Worm (Caenorhabditis elegans): ENCODE data around the gene irld-51.

irld-51 gene

ce11 chrII:2958308-2958707, 5.8 kb upstream of the irld-51 start, which contains the start of gene srw-60:
Gene srw-60 (plus strand): TSS chrII:2958608.
- TF ChIP-seq mdl-1 (tag; optimal IDR thresholded peaks at IDR 0.05) (no peak), sup-37 (GFP tag; optimal IDR thresholded peaks at IDR 0.05) (no peak), lin-13 (GFP tag; optimal IDR thresholded peaks at IDR 0.05) (no peak), pqm-1 (tag; optimal IDR thresholded peaks at IDR 0.05) (no peak), skn-1 (tag; optimal IDR thresholded peaks at IDR 0.05) (no peak), nhr-12 (tag; optimal IDR thresholded peaks at IDR 0.05) (no peak)

- TF ChIP-seq snu-23 (GFP tag; optimal IDR thresholded peaks at IDR 0.05) (no peak), unc-130 (tag; optimal IDR thresholded peaks at IDR 0.05) (no peak), ztf-4 (tag; optimal IDR thresholded peaks at IDR 0.05) (no peak), C34B4.2 (tag; optimal IDR thresholded peaks at IDR 0.05) (no peak), fkh-10 (GFP tag; optimal IDR thresholded peaks at IDR 0.05) (no peak), tlp-1 (tag; optimal IDR thresholded peaks at IDR 0.05) (no peak), ces-1 (GFP tag; optimal IDR thresholded peaks at IDR 0.05) (no peak)
Measured at ce11 chrII:2955656-2956115, 3.2 kb upstream of the irld-51 start, which contains the start of gene irld-48. Gene irld-48 (plus strand): TSS chrII:2956065.

- no peak for TF ChIP-seq mdl-1 (tag; optimal IDR thresholded peaks at IDR 0.05)
Measured at ce11 chrII:2948614-2949013, 3.9 kb downstream of the irld-51 start.

ce11 chrII:2946438-2946837, 6.1 kb downstream of the irld-51 start, which contains the start of gene srw-79:
Gene srw-79 (plus strand): TSS chrII:2946738.
- TF ChIP-seq blmp-1 (tag; optimal IDR thresholded peaks at IDR 0.05) (no peak), ztf-4 (tag; optimal IDR thresholded peaks at IDR 0.05) (no peak), hlh-17 (GFP tag; optimal IDR thresholded peaks at IDR 0.05; ENCODE audit: borderline replicate concordance) (no peak), jun-1 (tag; optimal IDR thresholded peaks at IDR 0.05) (no peak), lin-13 (GFP tag; optimal IDR thresholded peaks at IDR 0.05) (no peak), unc-86 (tag; optimal IDR thresholded peaks at IDR 0.05) (no peak), vab-15 (tag; optimal IDR thresholded peaks at IDR 0.05) (no peak), hlh-4 (tag; optimal IDR thresholded peaks at IDR 0.05) (no peak), nhr-20 (tag; optimal IDR thresholded peaks at IDR 0.05) (no peak)

- no peak for TF ChIP-seq tlp-1 (tag; optimal IDR thresholded peaks at IDR 0.05)
- no peak for TF ChIP-seq dsc-1 (tag; optimal IDR thresholded peaks at IDR 0.05)
- TF ChIP-seq fkh-8 (tag; optimal IDR thresholded peaks at IDR 0.05), result no peak
- no peak for TF ChIP-seq nhr-28 (tag; optimal IDR thresholded peaks at IDR 0.05)
- TF ChIP-seq tbx-2 (tag; optimal IDR thresholded peaks at IDR 0.05), result no peak
- TF ChIP-seq pag-3 (tag; optimal IDR thresholded peaks at IDR 0.05; ENCODE audit: borderline replicate concordance, insufficient read depth), result no peak
- no peak for TF ChIP-seq ceh-88 (GFP tag; IDR thresholded peaks at IDR 0.05)
- no peak for TF ChIP-seq blmp-1 (tag; optimal IDR thresholded peaks at IDR 0.05)
- no peak for TF ChIP-seq F16B12.6 (tag; optimal IDR thresholded peaks at IDR 0.05)
- TF ChIP-seq mab-9 (GFP tag; IDR thresholded peaks at IDR 0.05), result no peak
- TF ChIP-seq nhr-84 (tag; optimal IDR thresholded peaks at IDR 0.05), result no peak
- TF ChIP-seq unc-62 (GFP tag; optimal IDR thresholded peaks at IDR 0.05), result no peak
- no peak for TF ChIP-seq elt-2 (tag; optimal IDR thresholded peaks at IDR 0.05)
- no peak for TF ChIP-seq rnt-1 (tag; optimal IDR thresholded peaks at IDR 0.05)
- no peak for TF ChIP-seq C34B4.2 (tag; optimal IDR thresholded peaks at IDR 0.05)
- TF ChIP-seq ets-5 (GFP tag; IDR thresholded peaks at IDR 0.05), result no peak
- TF ChIP-seq hlh-4 (tag; optimal IDR thresholded peaks at IDR 0.05), result no peak
- TF ChIP-seq lin-35 (GFP tag; optimal IDR thresholded peaks at IDR 0.05), result no peak
- no peak for TF ChIP-seq lin-13 (GFP tag; optimal IDR thresholded peaks at IDR 0.05)
Measured at ce11 chrII:2943966-2944365, 8.6 kb downstream of the irld-51 start, which contains the start of the genes irld-50 and irld-49. Gene irld-50 (minus strand): TSS chrII:2944066. Gene irld-49 (plus strand): TSS chrII:2944176.

Data from whole organism, L1 larva.